Fruit fly (Drosophila melanogaster) whole organism, embryonic: ENCODE data around the gene CG17028.

Source experiments
- Antp ChIP-seq: fragments of 200-800 bp; sonication (Bioruptor generic); optimal IDR thresholded peaks from 3 replicates; lab custom pipeline; 2016; ENCODE audit warnings: missing biosample characterization, missing genetic modification characterization
- Atf3 ChIP-seq: fragments of 200-800 bp; sonication (Bioruptor generic); optimal IDR thresholded peaks from 3 replicates; lab custom pipeline; 2016; ENCODE audit warnings: missing biosample characterization, missing genetic modification characterization
- CG10267 ChIP-seq: fragments of 200-800 bp; sonication (Bioruptor generic); optimal IDR thresholded peaks from 2 replicates; lab custom pipeline; 2018; ENCODE audit warnings: missing biosample characterization, mild to moderate bottlenecking, missing genetic modification characterization, moderate library complexity
- CG11093 ChIP-seq: fragments of 200-800 bp; sonication (Bioruptor generic); IDR thresholded peaks from 3 replicates; pipeline ENCODE4 v1.3.6; 2022; ENCODE audit warnings: missing biosample characterization, missing genetic modification characterization
- CG12071 ChIP-seq: fragments of 200-800 bp; sonication (Bioruptor generic); optimal IDR thresholded peaks from 3 replicates; lab custom pipeline; 2018; ENCODE audit warnings: missing biosample characterization, mild to moderate bottlenecking, missing genetic modification characterization
- CG15011 ChIP-seq: fragments of 200-800 bp; sonication (Bioruptor generic); optimal IDR thresholded peaks from 3 replicates; lab custom pipeline; 2018; ENCODE audit warnings: missing biosample characterization, mild to moderate bottlenecking, missing genetic modification characterization
- CG15073 ChIP-seq: fragments of 200-800 bp; sonication (Bioruptor generic); optimal IDR thresholded peaks from 2 replicates; lab custom pipeline; 2016; ENCODE audit warnings: missing biosample characterization, missing genetic modification characterization
- CG16779 ChIP-seq: fragments of 200-800 bp; sonication (Bioruptor generic); IDR thresholded peaks from 2 replicates; pipeline ENCODE4 v1.3.6; 2022; ENCODE audit warnings: missing biosample characterization, missing genetic modification characterization
- CG18262 ChIP-seq: fragments of 200-800 bp; optimal IDR thresholded peaks from 3 replicates; lab custom pipeline; 2019; ENCODE audit warnings: missing biosample characterization, mild to moderate bottlenecking, missing genetic modification characterization, moderate library complexity
- CG2712 ChIP-seq: fragments of 200-800 bp; optimal IDR thresholded peaks from 3 replicates; lab custom pipeline; 2019; ENCODE audit warnings: missing biosample characterization, mild to moderate bottlenecking, missing genetic modification characterization, moderate library complexity
- CG7556 ChIP-seq: fragments of 200-800 bp; sonication (Bioruptor generic); optimal IDR thresholded peaks from 2 replicates; lab custom pipeline; 2017; ENCODE audit warnings: missing biosample characterization, mild to moderate bottlenecking, missing genetic modification characterization
- CG8281 ChIP-seq: fragments of 200-800 bp; sonication (Bioruptor generic); optimal IDR thresholded peaks from 2 replicates; lab custom pipeline; 2018; ENCODE audit warnings: missing biosample characterization, mild to moderate bottlenecking, missing genetic modification characterization, moderate library complexity
- CG9727 ChIP-seq: fragments of 200-800 bp; sonication (Bioruptor generic); optimal IDR thresholded peaks from 3 replicates; lab custom pipeline; 2017; ENCODE audit warnings: missing biosample characterization, mild to moderate bottlenecking, missing genetic modification characterization
- D19B ChIP-seq: fragments of 200-800 bp; sonication (Bioruptor generic); optimal IDR thresholded peaks from 2 replicates; lab custom pipeline; 2017; ENCODE audit warnings: missing biosample characterization, mild to moderate bottlenecking, missing genetic modification characterization
- Dbx ChIP-seq: fragments of 200-800 bp; sonication (Bioruptor generic); IDR thresholded peaks from 3 replicates; pipeline ENCODE4 v1.3.6; 2022; ENCODE audit warnings: missing biosample characterization, missing genetic modification characterization
- Dll ChIP-seq: fragments of 200-800 bp; sonication (Bioruptor generic); IDR thresholded peaks from 4 replicates; pipeline ENCODE4 v1.3.6; 2022; ENCODE audit warnings: missing biosample characterization, missing genetic modification characterization; ENCODE audit not compliant: partially characterized antibody
- Elba2 ChIP-seq: fragments of 200-800 bp; sonication (Bioruptor generic); optimal IDR thresholded peaks from 3 replicates; lab custom pipeline; 2016; ENCODE audit warnings: missing biosample characterization, missing genetic modification characterization
- Fer3 ChIP-seq: fragments of 200-800 bp; sonication (Bioruptor generic); optimal IDR thresholded peaks from 2 replicates; lab custom pipeline; 2018; ENCODE audit warnings: missing biosample characterization, mild to moderate bottlenecking, missing genetic modification characterization, moderate library complexity
- H15 ChIP-seq: fragments of 200-800 bp; sonication (Bioruptor generic); IDR thresholded peaks from 3 replicates; pipeline ENCODE4 v1.3.6; 2022; ENCODE audit warnings: missing biosample characterization, missing genetic modification characterization
- Hey ChIP-seq: fragments of 200-800 bp; sonication (Bioruptor generic); optimal IDR thresholded peaks from 3 replicates; lab custom pipeline; 2018; ENCODE audit warnings: missing biosample characterization, mild to moderate bottlenecking, missing genetic modification characterization
- Hmr ChIP-seq: fragments of 200-800 bp; sonication (Bioruptor generic); optimal IDR thresholded peaks from 3 replicates; lab custom pipeline; 2017; ENCODE audit warnings: mild to moderate bottlenecking, missing biosample characterization, missing genetic modification reagents, missing genetic modification characterization
- Kr ChIP-seq: fragments of 200-800 bp; sonication (Bioruptor generic); optimal IDR thresholded peaks from 2 replicates; lab custom pipeline; 2017; ENCODE audit warnings: missing biosample characterization, mild to moderate bottlenecking, missing genetic modification characterization
- Lhr ChIP-seq: fragments of 200-800 bp; sonication (Bioruptor generic); optimal IDR thresholded peaks from 3 replicates; lab custom pipeline; 2017; ENCODE audit warnings: mild to moderate bottlenecking, missing biosample characterization, missing genetic modification reagents, missing genetic modification characterization
- Lim3 ChIP-seq: fragments of 200-800 bp; sonication (Bioruptor generic); IDR thresholded peaks from 2 replicates; pipeline ENCODE4 v1.3.6; 2022; ENCODE audit warnings: missing biosample characterization, missing genetic modification characterization
- Mes4 ChIP-seq: fragments of 200-800 bp; sonication (Bioruptor generic); optimal IDR thresholded peaks from 2 replicates; lab custom pipeline; 2016; ENCODE audit warnings: missing biosample characterization, missing genetic modification characterization
- Oli ChIP-seq: fragments of 200-800 bp; sonication (Bioruptor generic); optimal IDR thresholded peaks from 2 replicates; lab custom pipeline; 2018; ENCODE audit warnings: missing biosample characterization, mild to moderate bottlenecking, missing genetic modification characterization, moderate library complexity
- Scr ChIP-seq: fragments of 200-800 bp; sonication (Bioruptor generic); IDR thresholded peaks from 2 replicates; pipeline ENCODE4 v1.3.6; 2022; ENCODE audit warnings: missing biosample characterization, missing genetic modification characterization; ENCODE audit not compliant: partially characterized antibody
- Sry-δ ChIP-seq: fragments of 200-800 bp; sonication (Bioruptor generic); optimal IDR thresholded peaks from 2 replicates; lab custom pipeline; 2016; ENCODE audit warnings: missing biosample characterization, missing genetic modification characterization
- Tbp ChIP-seq: fragments of >200 bp; optimal IDR thresholded peaks from 2 replicates; lab custom pipeline; 2018; ENCODE audit warnings: missing biosample characterization, missing genetic modification characterization
- bbx ChIP-seq: fragments of 200-800 bp; sonication (Bioruptor generic); IDR thresholded peaks from 2 replicates; pipeline ENCODE4 v1.3.6; 2022; ENCODE audit warnings: missing biosample characterization, missing genetic modification characterization; ENCODE audit not compliant: partially characterized antibody
- cad ChIP-seq: fragments of >200 bp; optimal IDR thresholded peaks from 2 replicates; lab custom pipeline; 2017; ENCODE audit warnings: missing biosample characterization, missing genetic modification characterization
- cas ChIP-seq: fragments of 200-800 bp; sonication (Bioruptor generic); IDR thresholded peaks from 2 replicates; pipeline ENCODE4 v1.3.6; 2022; ENCODE audit warnings: missing biosample characterization, missing genetic modification characterization
- corto ChIP-seq: fragments of 200-800 bp; sonication (Bioruptor generic); optimal IDR thresholded peaks from 2 replicates; lab custom pipeline; 2016; ENCODE audit warnings: missing biosample characterization, mild to moderate bottlenecking, missing genetic modification characterization, moderate library complexity
- cwo ChIP-seq: fragments of 200-800 bp; sonication (Bioruptor generic); optimal IDR thresholded peaks from 3 replicates; lab custom pipeline; 2017; ENCODE audit warnings: missing biosample characterization, missing genetic modification characterization, mild to moderate bottlenecking, moderate library complexity, missing genetic modification reagents
- dati ChIP-seq: fragments of 200-800 bp; sonication (Bioruptor generic); IDR thresholded peaks from 2 replicates; pipeline ENCODE4 v1.3.6; 2022; ENCODE audit warnings: missing biosample characterization, missing genetic modification characterization
- gce ChIP-seq: fragments of 200-800 bp; sonication (Bioruptor generic); IDR thresholded peaks from 3 replicates; pipeline ENCODE4 v1.3.6; 2022; ENCODE audit warnings: missing biosample characterization, missing genetic modification characterization
- gcm ChIP-seq: fragments of 200-800 bp; sonication (Bioruptor generic); optimal IDR thresholded peaks from 2 replicates; lab custom pipeline; 2019; ENCODE audit warnings: missing biosample characterization, mild to moderate bottlenecking, missing genetic modification characterization, moderate library complexity
- grau ChIP-seq: fragments of 200-800 bp; optimal IDR thresholded peaks from 3 replicates; lab custom pipeline; 2019; ENCODE audit warnings: missing biosample characterization, mild to moderate bottlenecking, missing genetic modification characterization, moderate library complexity
- kni ChIP-seq: fragments of 200-800 bp; sonication (Bioruptor generic); optimal IDR thresholded peaks from 3 replicates; lab custom pipeline; 2017; ENCODE audit warnings: mild to moderate bottlenecking, missing biosample characterization, missing genetic modification reagents, missing genetic modification characterization
- lmd ChIP-seq: fragments of 200-800 bp; sonication (Bioruptor generic); IDR thresholded peaks from 2 replicates; pipeline ENCODE4 v1.3.6; 2022; ENCODE audit warnings: missing biosample characterization, missing genetic modification characterization
- nerfin-1 ChIP-seq: fragments of 200-800 bp; sonication (Bioruptor generic); optimal IDR thresholded peaks from 3 replicates; lab custom pipeline; 2019; ENCODE audit warnings: missing biosample characterization, mild to moderate bottlenecking, missing genetic modification characterization, moderate library complexity
- pb ChIP-seq: fragments of 200-800 bp; sonication (Bioruptor generic); optimal IDR thresholded peaks from 3 replicates; lab custom pipeline; 2016; ENCODE audit warnings: missing biosample characterization, missing genetic modification characterization
- slbo ChIP-seq: fragments of 200-800 bp; sonication (Bioruptor generic); IDR thresholded peaks from 2 replicates; pipeline ENCODE4 v1.3.6; 2022; ENCODE audit warnings: missing biosample characterization, missing genetic modification characterization
- sug ChIP-seq: fragments of 200-800 bp; optimal IDR thresholded peaks from 2 replicates; lab custom pipeline; 2019; ENCODE audit warnings: missing biosample characterization, mild to moderate bottlenecking, missing genetic modification characterization, moderate library complexity
- tio ChIP-seq: fragments of 200-800 bp; sonication (Bioruptor generic); optimal IDR thresholded peaks from 2 replicates; lab custom pipeline; 2017; ENCODE audit warnings: missing biosample characterization, missing genetic modification characterization, inconsistent platforms
- tna ChIP-seq: fragments of 200-800 bp; sonication (Bioruptor generic); IDR thresholded peaks from 2 replicates; pipeline ENCODE4 v1.3.6; 2022; ENCODE audit warnings: missing biosample characterization, missing genetic modification characterization; ENCODE audit not compliant: partially characterized antibody
- toy ChIP-seq: fragments of 200-800 bp; sonication (Bioruptor generic); IDR thresholded peaks from 2 replicates; pipeline ENCODE4 v1.3.6; 2022; ENCODE audit warnings: missing biosample characterization, missing genetic modification characterization
- ttk ChIP-seq: fragments of 200-800 bp; sonication (Bioruptor generic); IDR thresholded peaks from 2 replicates; pipeline ENCODE4 v2.1.2; 2022; ENCODE audit warnings: missing biosample characterization, missing genetic modification characterization
- wdn ChIP-seq: fragments of 200-800 bp; sonication (Bioruptor generic); IDR thresholded peaks from 2 replicates; pipeline ENCODE4 v1.3.6; 2022; ENCODE audit warnings: missing biosample characterization, missing genetic modification characterization
- zen2 ChIP-seq: fragments of 200-800 bp; sonication (Bioruptor generic); IDR thresholded peaks from 3 replicates; pipeline ENCODE4 v1.3.6; 2022; ENCODE audit warnings: missing biosample characterization, missing genetic modification characterization; ENCODE audit not compliant: partially characterized antibody

The CG17028 gene

dm6 chr3L:16021064-16021683, 42.9 kb downstream of the CG17028 start (continued):
- TF ChIP-seq CG15011 (GFP tag; lab: Kevin White, UChicago) = no peak
- TF ChIP-seq CG16779 (GFP tag; lab: Robert Waterston, UW) = no peak
- TF ChIP-seq gce (GFP tag; lab: Robert Waterston, UW) = 0 out of 3 replicates have a peak, but pooled peaks have one; percentile 56
- TF ChIP-seq wdn = no peak
- TF ChIP-seq slbo (GFP tag; lab: Robert Waterston, UW) = no peak
- TF ChIP-seq CG2712 (tag; lab: Kevin White, UChicago) = peak; percentile 86
- peak; percentile 51 for TF ChIP-seq grau (tag; lab: Kevin White, UChicago)
- no peak for TF ChIP-seq zen2 (GFP tag; lab: Robert Waterston, UW)
- no peak for TF ChIP-seq Lim3 (GFP tag; lab: Robert Waterston, UW)
- TF ChIP-seq Dll (GFP tag; lab: Robert Waterston, UW) = no peak
- peak; percentile 76 for TF ChIP-seq CG18262 (tag; lab: Kevin White, UChicago)
- no peak for TF ChIP-seq H15
- peak; percentile 54 for TF ChIP-seq Kr (GFP tag; lab: Kevin White, UChicago)
- TF ChIP-seq cwo (GFP tag; lab: Kevin White, UChicago) = no peak
- TF ChIP-seq cas (GFP tag; lab: Robert Waterston, UW) = no peak
- TF ChIP-seq Mes4 (GFP tag; lab: Kevin White, UChicago) = peak; percentile 11
- TF ChIP-seq nerfin-1 (tag; lab: Kevin White, UChicago) = peak; percentile 47
- TF ChIP-seq cad (GFP tag; lab: Kevin White, UChicago) = no peak
- TF ChIP-seq CG9727 (GFP tag; lab: Kevin White, UChicago) = peak; percentile 80
- no peak for TF ChIP-seq Fer3
- no peak for TF ChIP-seq Hmr (GFP tag; lab: Kevin White, UChicago)
- peak; percentile 73 for TF ChIP-seq CG10267
- TF ChIP-seq corto (GFP tag; lab: Kevin White, UChicago) = no peak
- TF ChIP-seq lmd (GFP tag; lab: Robert Waterston, UW) = no peak
- TF ChIP-seq Antp (GFP tag; lab: Kevin White, UChicago) = peak; percentile 42
- TF ChIP-seq CG8281 (tag; lab: Kevin White, UChicago) = no peak
- peak; percentile 32 for TF ChIP-seq Elba2 (GFP tag; lab: Kevin White, UChicago)
- no peak for TF ChIP-seq dati (GFP tag; lab: Robert Waterston, UW)
- TF ChIP-seq Scr (GFP tag; lab: Robert Waterston, UW) = no peak
- no peak for TF ChIP-seq Sry-δ (GFP tag; lab: Kevin White, UChicago)
- TF ChIP-seq tio (GFP tag; lab: Kevin White, UChicago) = peak; percentile 50
- no peak for TF ChIP-seq D19B (GFP tag; lab: Kevin White, UChicago)
- no peak for TF ChIP-seq toy (GFP tag; lab: Robert Waterston, UW)
- TF ChIP-seq gcm (GFP tag; lab: Kevin White, UChicago) = peak; percentile 50
- TF ChIP-seq Hey (tag; lab: Kevin White, UChicago) = no peak
- TF ChIP-seq Atf3 (GFP tag; lab: Kevin White, UChicago) = peak; percentile 44
- TF ChIP-seq CG12071 (GFP tag; lab: Kevin White, UChicago) = no peak
- TF ChIP-seq tna (GFP tag; lab: Robert Waterston, UW) = no peak
- TF ChIP-seq CG7556 (GFP tag; lab: Kevin White, UChicago) = peak; percentile 28
- TF ChIP-seq kni (GFP tag; lab: Kevin White, UChicago) = peak; percentile 39
- 0 out of 2 replicates have a peak, but pooled peaks have one; percentile 16 for TF ChIP-seq ttk
- peak; percentile 41 for TF ChIP-seq CG15073 (GFP tag; lab: Kevin White, UChicago)
- no peak for TF ChIP-seq bbx (GFP tag; lab: Robert Waterston, UW)
- peak; percentile 45 for TF ChIP-seq Oli (tag; lab: Kevin White, UChicago)
- no peak for TF ChIP-seq CG11093 (GFP tag; lab: Robert Waterston, UW)
- no peak for TF ChIP-seq Lhr (GFP tag; lab: Kevin White, UChicago)
- TF ChIP-seq Tbp (GFP tag; lab: Kevin White, UChicago) = no peak
- TF ChIP-seq Dbx (GFP tag; lab: Robert Waterston, UW) = no peak
- TF ChIP-seq sug (tag; lab: Kevin White, UChicago) = no peak
- TF ChIP-seq pb (GFP tag; lab: Kevin White, UChicago) = peak; percentile 21
